Worm (Caenorhabditis elegans) whole organism, L1 larva: ENCODE results near the gene F21C10.1.

Experiments
- aha-1 ChIP-seq: fragments of 150-350 bp; optimal IDR thresholded peaks from 2 replicates; lab custom pipeline; 2014; ENCODE audit warnings: missing biosample characterization, missing genetic modification characterization
- aly-2 ChIP-seq: fragments of 150-350 bp; optimal IDR thresholded peaks from 2 replicates; lab custom pipeline; 2014; ENCODE audit warnings: missing biosample characterization, missing genetic modification characterization
- ceh-63 ChIP-seq: fragments of 200-800 bp; sonication (Bioruptor generic); optimal IDR thresholded peaks from 2 replicates; lab custom pipeline; 2018; ENCODE audit warnings: mild to moderate bottlenecking, missing genetic modification characterization, missing compliant biosample characterization
- ceh-90 ChIP-seq: sonication (generic microtip); optimal IDR thresholded peaks from 2 replicates; lab custom pipeline; 2016; ENCODE audit warnings: missing genetic modification characterization, missing compliant biosample characterization
- ces-1 ChIP-seq: fragments of 150-350 bp; optimal IDR thresholded peaks from 2 replicates; lab custom pipeline; 2014; ENCODE audit warnings: missing biosample characterization, missing genetic modification reagents, missing genetic modification characterization
- elt-3 ChIP-seq, 6 experiments: fragments of 150-350 bp in 1 of 6; sonication (generic microtip); optimal IDR thresholded peaks; 2 replicates each; lab custom pipeline; 2017 to 2018; ENCODE audit warnings: missing biosample characterization in 6 of 6, missing genetic modification characterization in 6 of 6, inconsistent platforms in 1 of 6
- ets-5 ChIP-seq: fragments of 200-800 bp; sonication (Bioruptor generic); IDR thresholded peaks from 2 replicates; pipeline ENCODE4 v1.3.6; 2022; ENCODE audit warnings: missing genetic modification characterization, missing compliant biosample characterization
- lin-13 ChIP-seq: fragments of 150-350 bp; optimal IDR thresholded peaks from 2 replicates; lab custom pipeline; 2014; ENCODE audit warnings: missing biosample characterization, missing genetic modification reagents, missing genetic modification characterization
- lin-39 ChIP-seq: fragments of 150-350 bp; optimal IDR thresholded peaks from 2 replicates; lab custom pipeline; 2014; ENCODE audit warnings: missing biosample characterization, missing genetic modification reagents, missing genetic modification characterization
- pqm-1 ChIP-seq: sonication (generic microtip); optimal IDR thresholded peaks from 3 replicates; lab custom pipeline; 2017; ENCODE audit warnings: missing biosample characterization, missing genetic modification characterization
- sup-37 ChIP-seq: fragments of 200-800 bp; sonication (Bioruptor generic); optimal IDR thresholded peaks from 2 replicates; lab custom pipeline; 2018; ENCODE audit warnings: mild to moderate bottlenecking, missing genetic modification characterization, missing compliant biosample characterization
- tbx-2 ChIP-seq: sonication (generic microtip); optimal IDR thresholded peaks from 2 replicates; lab custom pipeline; 2016; ENCODE audit warnings: missing genetic modification characterization, missing compliant biosample characterization
- unc-62 ChIP-seq: fragments of 150-350 bp; optimal IDR thresholded peaks from 2 replicates; lab custom pipeline; 2014; ENCODE audit warnings: missing biosample characterization, missing genetic modification reagents, missing genetic modification characterization

ce11 chrV:9126316-9126715 is 5.8 kb upstream of the F21C10.1 start, which contains the start of gene F21C10.4:
- TF ChIP-seq elt-3 (tag; optimal IDR thresholded peaks at IDR 0.05; lab: Kevin White, UChicago) (no peak), ceh-90 (no peak), tbx-2 (tag; lab: Kevin White, UChicago) (no peak), ceh-63 (GFP tag; lab: Kevin White, UChicago) (no peak), ets-5 (GFP tag; lab: Robert Waterston, UW) (no peak), lin-13 (GFP tag; lab: Kevin White, UChicago) (no peak), pqm-1 (tag; lab: Kevin White, UChicago) (no peak), aha-1 (tag; lab: Kevin White, UChicago) (no peak), sup-37 (GFP tag; lab: Kevin White, UChicago) (no peak), unc-62 (no peak), lin-39 (tag; lab: Kevin White, UChicago) (no peak), aly-2 (tag; lab: Kevin White, UChicago) (no peak), ces-1 (GFP tag; lab: Kevin White, UChicago) (no peak)
